Fruit fly (Drosophila melanogaster) whole organism, embryonic: ENCODE data around the gene BBIP1.

ENCODE experiments used
- ATbp ChIP-seq: fragments of 200-800 bp; sonication (Bioruptor generic); optimal IDR thresholded peaks from 2 replicates; lab custom pipeline; 2017; ENCODE audit warnings: missing biosample characterization, mild to moderate bottlenecking, missing genetic modification characterization, missing genetic modification reagents
- Ada2b ChIP-seq: fragments of 200-800 bp; sonication (Bioruptor generic); IDR thresholded peaks from 2 replicates; pipeline ENCODE4 v1.3.6; 2022; ENCODE audit warnings: missing biosample characterization, missing genetic modification characterization
- Awh ChIP-seq: fragments of 200-800 bp; sonication (Bioruptor generic); IDR thresholded peaks from 2 replicates; pipeline ENCODE4, ENCODE4 v1.3.6; 2022; ENCODE audit warnings: missing biosample characterization, missing genetic modification characterization
- B-H1 ChIP-seq: fragments of 200-800 bp; sonication (Bioruptor generic); IDR thresholded peaks from 3 replicates; pipeline ENCODE4 v1.3.6; 2022; ENCODE audit warnings: missing biosample characterization, missing genetic modification characterization
- Blimp-1 ChIP-seq: fragments of 200-800 bp; sonication (Bioruptor generic); optimal IDR thresholded peaks from 3 replicates; lab custom pipeline; 2018; ENCODE audit warnings: missing biosample characterization, missing genetic modification characterization, mild to moderate bottlenecking, moderate library complexity, missing genetic modification reagents
- CG14965 ChIP-seq: fragments of 200-800 bp; sonication (Bioruptor generic); optimal IDR thresholded peaks from 2 replicates; lab custom pipeline; 2016; ENCODE audit warnings: missing biosample characterization, missing genetic modification characterization, borderline replicate concordance
- CG15073 ChIP-seq: fragments of 200-800 bp; sonication (Bioruptor generic); optimal IDR thresholded peaks from 2 replicates; lab custom pipeline; 2016; ENCODE audit warnings: missing biosample characterization, missing genetic modification characterization
- CG1603 ChIP-seq: fragments of 200-800 bp; sonication (Bioruptor generic); optimal IDR thresholded peaks from 2 replicates; lab custom pipeline; 2019; ENCODE audit warnings: missing biosample characterization, mild to moderate bottlenecking, missing genetic modification characterization, moderate library complexity
- CG16815 ChIP-seq: fragments of 200-800 bp; sonication (Bioruptor generic); optimal IDR thresholded peaks from 3 replicates; lab custom pipeline; 2017; ENCODE audit warnings: missing biosample characterization, mild to moderate bottlenecking, missing genetic modification characterization
- CG17328 ChIP-seq: fragments of 200-800 bp; sonication (Bioruptor generic); IDR thresholded peaks from 2 replicates; pipeline ENCODE4 v1.3.6; 2022; ENCODE audit warnings: missing biosample characterization, missing genetic modification characterization
- CG2199 ChIP-seq: fragments of 200-800 bp; sonication (Bioruptor generic); IDR thresholded peaks from 3 replicates; pipeline ENCODE4 v1.3.6; 2022; ENCODE audit warnings: missing biosample characterization, missing genetic modification characterization
- CG33557 ChIP-seq: fragments of 200-800 bp; sonication (Bioruptor generic); optimal IDR thresholded peaks from 2 replicates; lab custom pipeline; 2019; ENCODE audit warnings: missing biosample characterization, mild to moderate bottlenecking, missing genetic modification characterization, moderate library complexity
- CG34224 ChIP-seq: fragments of 200-800 bp; sonication (Bioruptor generic); IDR thresholded peaks from 3 replicates; pipeline ENCODE4 v1.3.6; 2022; ENCODE audit warnings: missing biosample characterization, missing genetic modification characterization; ENCODE audit not compliant: partially characterized antibody
- CG43689 ChIP-seq: fragments of 200-800 bp; sonication (Bioruptor generic); IDR thresholded peaks from 2 replicates; pipeline ENCODE4 v1.3.6; 2022; ENCODE audit warnings: missing biosample characterization, missing genetic modification characterization
- CG5953 ChIP-seq: fragments of 200-800 bp; sonication (Bioruptor generic); IDR thresholded peaks from 2 replicates; pipeline ENCODE4 v1.3.6; 2022; ENCODE audit warnings: missing biosample characterization, missing genetic modification characterization
- CG6683 ChIP-seq: fragments of 200-800 bp; sonication (Bioruptor generic); optimal IDR thresholded peaks from 2 replicates; lab custom pipeline; 2017; ENCODE audit warnings: missing biosample characterization, mild to moderate bottlenecking, missing genetic modification characterization, missing genetic modification reagents
- CG6765 ChIP-seq: fragments of 200-800 bp; sonication (Bioruptor generic); optimal IDR thresholded peaks from 3 replicates; lab custom pipeline; 2017; ENCODE audit warnings: missing biosample characterization, mild to moderate bottlenecking, missing genetic modification characterization
- CG8281 ChIP-seq: fragments of 200-800 bp; sonication (Bioruptor generic); optimal IDR thresholded peaks from 2 replicates; lab custom pipeline; 2018; ENCODE audit warnings: missing biosample characterization, mild to moderate bottlenecking, missing genetic modification characterization, moderate library complexity
- CG8765 ChIP-seq: fragments of 200-800 bp; sonication (Bioruptor generic); IDR thresholded peaks from 2 replicates; pipeline ENCODE4 v1.3.6; 2022; ENCODE audit warnings: missing biosample characterization, missing genetic modification characterization
- CG8924 ChIP-seq: fragments of 200-800 bp; optimal IDR thresholded peaks from 3 replicates; lab custom pipeline; 2019; ENCODE audit warnings: missing biosample characterization, mild to moderate bottlenecking, missing genetic modification characterization, moderate library complexity
- CG9817 ChIP-seq: fragments of 200-800 bp; sonication (Bioruptor generic); optimal IDR thresholded peaks from 2 replicates; lab custom pipeline; 2018; ENCODE audit warnings: missing biosample characterization, mild to moderate bottlenecking, missing genetic modification characterization, moderate library complexity
- D ChIP-seq, 2 experiments: fragments of 200-800 bp in 1 of 2; fragments of >200 bp in 1 of 2; sonication (Bioruptor generic) in 1 of 2; optimal IDR thresholded peaks; 2 replicates in 1 of 2; 3 replicates in 1 of 2; lab custom pipeline; 2017; ENCODE audit warnings: mild to moderate bottlenecking in 1 of 2, missing biosample characterization in 1 of 2, missing genetic modification characterization in 1 of 2, missing genetic modification reagents in 1 of 2
- Dip3 ChIP-seq: fragments of 200-800 bp; sonication (Bioruptor generic); optimal IDR thresholded peaks from 3 replicates; lab custom pipeline; 2016; ENCODE audit warnings: missing biosample characterization, missing genetic modification characterization
- Dll ChIP-seq: fragments of 200-800 bp; sonication (Bioruptor generic); IDR thresholded peaks from 4 replicates; pipeline ENCODE4 v1.3.6; 2022; ENCODE audit warnings: missing biosample characterization, missing genetic modification characterization; ENCODE audit not compliant: partially characterized antibody
- Gsc ChIP-seq: fragments of 200-800 bp; sonication (Bioruptor generic); IDR thresholded peaks from 2 replicates; pipeline ENCODE4 v1.3.6; 2022; ENCODE audit warnings: missing biosample characterization, missing genetic modification characterization
- Hey ChIP-seq: fragments of 200-800 bp; sonication (Bioruptor generic); optimal IDR thresholded peaks from 3 replicates; lab custom pipeline; 2018; ENCODE audit warnings: missing biosample characterization, mild to moderate bottlenecking, missing genetic modification characterization
- Nf-YC ChIP-seq: fragments of 200-800 bp; optimal IDR thresholded peaks from 3 replicates; lab custom pipeline; 2019; ENCODE audit warnings: missing biosample characterization, mild to moderate bottlenecking, missing genetic modification characterization, moderate library complexity
- Pdp1 ChIP-seq, 2 experiments: fragments of 200-800 bp; sonication (Bioruptor generic); optimal IDR thresholded peaks; 3 replicates each; lab custom pipeline; 2016; ENCODE audit warnings: missing biosample characterization in 2 of 2, missing genetic modification characterization in 2 of 2, mild to moderate bottlenecking in 1 of 2, moderate library complexity in 1 of 2
- Ptx1 ChIP-seq: fragments of 200-800 bp; sonication (Bioruptor generic); IDR thresholded peaks from 2 replicates; pipeline ENCODE4 v1.3.6; 2022; ENCODE audit warnings: missing biosample characterization, missing genetic modification characterization
- Stat92E ChIP-seq, 3 experiments: fragments of >200 bp in 2 of 3; fragments of 200-800 bp in 1 of 3; sonication (Bioruptor generic) in 1 of 3; optimal IDR thresholded peaks; 2 replicates each; lab custom pipeline; 2017 to 2019; ENCODE audit warnings: missing biosample characterization in 3 of 3, missing genetic modification characterization in 3 of 3, mild to moderate bottlenecking in 1 of 3, moderate library complexity in 1 of 3
- TFAM ChIP-seq: fragments of 200-800 bp; sonication (Bioruptor generic); optimal IDR thresholded peaks from 2 replicates; lab custom pipeline; 2017; ENCODE audit warnings: missing biosample characterization, missing genetic modification characterization, inconsistent platforms
- bbx ChIP-seq: fragments of 200-800 bp; sonication (Bioruptor generic); IDR thresholded peaks from 2 replicates; pipeline ENCODE4 v1.3.6; 2022; ENCODE audit warnings: missing biosample characterization, missing genetic modification characterization; ENCODE audit not compliant: partially characterized antibody
- ems ChIP-seq: fragments of 200-800 bp; sonication (Bioruptor generic); optimal IDR thresholded peaks from 3 replicates; lab custom pipeline; 2016; ENCODE audit warnings: missing biosample characterization, missing genetic modification characterization
- eyg ChIP-seq: fragments of 200-800 bp; sonication (Bioruptor generic); optimal IDR thresholded peaks from 3 replicates; lab custom pipeline; 2016; ENCODE audit warnings: missing biosample characterization, missing genetic modification characterization
- fu2 ChIP-seq: fragments of 200-800 bp; sonication (Bioruptor generic); optimal IDR thresholded peaks from 2 replicates; lab custom pipeline; 2016; ENCODE audit warnings: missing biosample characterization, missing genetic modification characterization
- nerfin-1 ChIP-seq: fragments of 200-800 bp; sonication (Bioruptor generic); optimal IDR thresholded peaks from 3 replicates; lab custom pipeline; 2019; ENCODE audit warnings: missing biosample characterization, mild to moderate bottlenecking, missing genetic modification characterization, moderate library complexity
- org-1 ChIP-seq: fragments of 200-800 bp; sonication (Bioruptor generic); optimal IDR thresholded peaks from 2 replicates; lab custom pipeline; 2017; ENCODE audit warnings: missing biosample characterization, missing genetic modification characterization
- phol ChIP-seq: fragments of 200-800 bp; sonication (Bioruptor generic); optimal IDR thresholded peaks from 3 replicates; lab custom pipeline; 2018; ENCODE audit warnings: missing biosample characterization, mild to moderate bottlenecking, missing genetic modification characterization, moderate library complexity
- ro ChIP-seq: fragments of 200-800 bp; sonication (Bioruptor generic); IDR thresholded peaks from 2 replicates; pipeline ENCODE4 v1.3.6; 2022; ENCODE audit warnings: missing biosample characterization, missing genetic modification characterization
- row ChIP-seq: fragments of 200-800 bp; sonication (Bioruptor generic); IDR thresholded peaks from 3 replicates; pipeline ENCODE4 v1.3.6; 2022; ENCODE audit warnings: missing biosample characterization, missing genetic modification characterization
- salm ChIP-seq: fragments of 200-800 bp; sonication (Bioruptor generic); optimal IDR thresholded peaks from 2 replicates; lab custom pipeline; 2018; ENCODE audit warnings: missing biosample characterization, mild to moderate bottlenecking, missing genetic modification characterization
- schlank ChIP-seq: fragments of 200-800 bp; sonication (Bioruptor generic); optimal IDR thresholded peaks from 2 replicates; lab custom pipeline; 2018; ENCODE audit warnings: missing biosample characterization, mild to moderate bottlenecking, missing genetic modification characterization
- sob ChIP-seq: fragments of 200-800 bp; sonication (Bioruptor generic); IDR thresholded peaks from 2 replicates; pipeline ENCODE4 v1.3.6; 2022; ENCODE audit warnings: missing biosample characterization, missing genetic modification characterization
- tna ChIP-seq: fragments of 200-800 bp; sonication (Bioruptor generic); IDR thresholded peaks from 2 replicates; pipeline ENCODE4 v1.3.6; 2022; ENCODE audit warnings: missing biosample characterization, missing genetic modification characterization; ENCODE audit not compliant: partially characterized antibody
- tup ChIP-seq: fragments of 200-800 bp; sonication (Bioruptor generic); optimal IDR thresholded peaks from 2 replicates; lab custom pipeline; 2016; ENCODE audit warnings: missing biosample characterization, mild to moderate bottlenecking, missing genetic modification characterization, moderate library complexity
- yki ChIP-seq: fragments of >200 bp; optimal IDR thresholded peaks from 3 replicates; lab custom pipeline; 2018
- zen2 ChIP-seq: fragments of 200-800 bp; sonication (Bioruptor generic); IDR thresholded peaks from 3 replicates; pipeline ENCODE4 v1.3.6; 2022; ENCODE audit warnings: missing biosample characterization, missing genetic modification characterization; ENCODE audit not compliant: partially characterized antibody
- zfh2 ChIP-seq: fragments of 200-800 bp; sonication (Bioruptor generic); optimal IDR thresholded peaks from 2 replicates; lab custom pipeline; 2016; ENCODE audit warnings: missing biosample characterization, missing genetic modification characterization

The BBIP1 gene

dm6 chr3R:9378644-9379411 is 25.4 kb upstream of the BBIP1 start (continued):
- TF ChIP-seq tna (GFP tag; lab: Robert Waterston, UW) (no peak), zen2 (GFP tag; lab: Robert Waterston, UW) (no peak), sob (no peak), B-H1 (GFP tag; lab: Robert Waterston, UW) (no peak), zfh2 (GFP tag; lab: Kevin White, UChicago) (no peak), Dip3 (GFP tag; lab: Kevin White, UChicago) (no peak), CG14965 (GFP tag; lab: Kevin White, UChicago) (no peak), CG6683 (no peak), bbx (GFP tag; lab: Robert Waterston, UW) (no peak), CG5953 (GFP tag; lab: Robert Waterston, UW) (no peak), CG8765 (GFP tag; lab: Robert Waterston, UW) (0 out of 2 replicates have a peak, but pooled peaks have one; percentile 15), CG33557 (peak; percentile 85), CG9817 (tag; lab: Kevin White, UChicago) (no peak), CG43689 (GFP tag; lab: Robert Waterston, UW) (no peak), CG8281 (tag; lab: Kevin White, UChicago) (no peak), Dll (GFP tag; lab: Robert Waterston, UW) (no peak), row (peak; percentile 68), D (optimal IDR thresholded peaks at IDR 0.05; lab: Kevin White, UChicago) (no peak), D (GFP tag; optimal IDR thresholded peaks at IDR 0.05; lab: Kevin White, UChicago) (peak; percentile 74), Nf-YC (tag; lab: Kevin White, UChicago) (no peak), CG8924 (tag; lab: Kevin White, UChicago) (peak; percentile 78), Stat92E (GFP tag; optimal IDR thresholded peaks at IDR 0.05; lab: Kevin White, UChicago) (peak in 1 of 3 experiments; percentile 99), CG16815 (peak; percentile 67), salm (tag; lab: Kevin White, UChicago) (peak; percentile 4), nerfin-1 (tag; lab: Kevin White, UChicago) (peak; percentile 42), Ada2b (GFP tag; lab: Robert Waterston, UW) (no peak), phol (tag; lab: Kevin White, UChicago) (peak; percentile 76), CG1603 (tag; lab: Kevin White, UChicago) (peak; percentile 51), org-1 (GFP tag; lab: Kevin White, UChicago) (no peak), tup (GFP tag; lab: Kevin White, UChicago) (no peak), ro (no peak), Awh (GFP tag; lab: Robert Waterston, UW) (0 out of 2 replicates have a peak, but pooled peaks have one; percentile 26), CG6765 (no peak), yki (lab: Kevin White, UChicago) (no peak), Ptx1 (GFP tag; lab: Robert Waterston, UW) (peak; percentile 21; the same call in 1 of the 2 replicates), fu2 (GFP tag; lab: Kevin White, UChicago) (no peak), schlank (tag; lab: Kevin White, UChicago) (no peak), Hey (tag; lab: Kevin White, UChicago) (no peak), eyg (no peak), Blimp-1 (GFP tag; lab: Kevin White, UChicago) (peak; percentile 65), ems (GFP tag; lab: Kevin White, UChicago) (no peak), CG15073 (GFP tag; lab: Kevin White, UChicago) (no peak), CG17328 (GFP tag; lab: Robert Waterston, UW) (peak; percentile 50), Gsc (GFP tag; lab: Robert Waterston, UW) (no peak), ATbp (GFP tag; lab: Kevin White, UChicago) (peak; percentile 46), Pdp1 (GFP tag; optimal IDR thresholded peaks at IDR 0.05; lab: Kevin White, UChicago) (peak; percentile 1 to 37), CG34224 (GFP tag; lab: Robert Waterston, UW) (no peak), CG2199 (no peak), TFAM (GFP tag; lab: Kevin White, UChicago) (peak; percentile 29)
